Worm (Caenorhabditis elegans): Measurements from ENCODE around the gene col-106.

DNA sequence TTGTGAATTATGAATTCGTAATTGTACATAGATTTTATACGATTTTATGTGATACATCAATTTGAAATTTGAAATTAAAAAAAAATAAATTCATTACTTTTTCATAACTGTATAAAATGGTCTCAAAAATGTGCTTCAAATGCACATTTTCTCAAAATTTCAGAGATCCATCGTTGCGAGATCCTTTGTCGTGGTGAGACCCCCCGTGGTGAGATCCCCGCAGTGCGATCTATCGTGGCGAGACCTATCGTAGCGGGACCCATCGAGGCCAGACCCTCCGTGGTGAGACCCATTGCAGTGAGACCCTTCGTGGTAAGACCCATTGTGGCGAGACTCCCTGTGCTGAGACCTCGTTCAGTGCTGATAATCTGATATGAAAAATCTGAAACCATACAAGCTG is 1.2 kb downstream of the col-106 start:
- no peak for TF ChIP-seq dao-5 (tag; optimal IDR thresholded peaks at IDR 0.05)
- TF ChIP-seq him-1 (tag; optimal IDR thresholded peaks at IDR 0.05): no peak
- TF ChIP-seq W03F9.2 (tag; optimal IDR thresholded peaks at IDR 0.05): no peak

Measured in whole organism, L4/young adult.